5 fruit fly cellular contexts compared by ENCODE assay signal in genomic region chr3R:21186606-21187393, dm6.
TF ChIP-seq lines count a peak whose summit lies in the region.

No protein-coding gene starts in this region.

- no peak for TF ChIP-seq CTCF in whole organism, embryonic (GFP tag; optimal IDR thresholded peaks at IDR 0.05; lab: Kevin White, UChicago)

TF ChIP-seq in whole organism, adult, 20 proteins besides CTCF, POLR2A, EP300 and RAD21:
- TF ChIP-seq cnc (optimal IDR thresholded peaks at IDR 0.05; lab: Kevin White, UChicago) (no peak), pad (GFP tag; optimal IDR thresholded peaks at IDR 0.05; lab: Kevin White, UChicago) (peak; percentile 77), ovo (GFP tag; optimal IDR thresholded peaks at IDR 0.05; lab: Kevin White, UChicago) (peak; percentile 62), tj (GFP tag; optimal IDR thresholded peaks at IDR 0.05; lab: Kevin White, UChicago) (peak; percentile 6), CG5204 (GFP tag; optimal IDR thresholded peaks at IDR 0.05; lab: Kevin White, UChicago) (peak; percentile 20)

TF ChIP-seq in whole organism, embryonic, 481 proteins besides CTCF, POLR2A, EP300 and RAD21 (continues in another document):
- peak; percentile 16 for TF ChIP-seq Sox102F (GFP tag; optimal IDR thresholded peaks at IDR 0.05; lab: Kevin White, UChicago)
- TF ChIP-seq Xbp1 (GFP tag; optimal IDR thresholded peaks at IDR 0.05; lab: Kevin White, UChicago): peak; percentile 46
- TF ChIP-seq CG18476 (GFP tag; optimal IDR thresholded peaks at IDR 0.05; lab: Kevin White, UChicago): peak; percentile 45
- peak; percentile 20 for TF ChIP-seq CG30431 (GFP tag; optimal IDR thresholded peaks at IDR 0.05; lab: Kevin White, UChicago)
- TF ChIP-seq tgo (GFP tag; IDR thresholded peaks at IDR 0.05; lab: Robert Waterston, UW): peak; percentile 16; the same call in 2 of the 3 replicates
- no peak for TF ChIP-seq CG8281 (tag; optimal IDR thresholded peaks at IDR 0.05; lab: Kevin White, UChicago)
- no peak for TF ChIP-seq CG10959 (GFP tag; IDR thresholded peaks at IDR 0.05; lab: Robert Waterston, UW)
- peak; percentile 50 for TF ChIP-seq CG15011 (GFP tag; optimal IDR thresholded peaks at IDR 0.05; lab: Kevin White, UChicago)
- TF ChIP-seq Stat92E (GFP tag; optimal IDR thresholded peaks at IDR 0.05; lab: Kevin White, UChicago): no peak
- peak; percentile 55 for TF ChIP-seq kni (GFP tag; optimal IDR thresholded peaks at IDR 0.05; lab: Kevin White, UChicago)
- peak; percentile 17 for TF ChIP-seq CG10274 (GFP tag; optimal IDR thresholded peaks at IDR 0.05; lab: Kevin White, UChicago)
- no peak for TF ChIP-seq prd (optimal IDR thresholded peaks at IDR 0.05; lab: Kevin White, UChicago)
- TF ChIP-seq prd (GFP tag; IDR thresholded peaks at IDR 0.05; lab: Robert Waterston, UW): peak; percentile 48; the same call in 2 of the 3 replicates
- TF ChIP-seq CG9215 (GFP tag; IDR thresholded peaks at IDR 0.05; lab: Robert Waterston, UW): 0 out of 2 replicates have a peak, but pooled peaks have one; percentile 15
- TF ChIP-seq CG12391 (tag; optimal IDR thresholded peaks at IDR 0.05; lab: Kevin White, UChicago): peak; percentile 46
- TF ChIP-seq CG11456 (GFP tag; IDR thresholded peaks at IDR 0.05; lab: Robert Waterston, UW): no peak
- TF ChIP-seq row (GFP tag; IDR thresholded peaks at IDR 0.05; lab: Robert Waterston, UW): peak; percentile 85
- TF ChIP-seq tio (GFP tag; optimal IDR thresholded peaks at IDR 0.05; lab: Kevin White, UChicago): peak; percentile 48
- TF ChIP-seq CG1603 (tag; optimal IDR thresholded peaks at IDR 0.05; lab: Kevin White, UChicago): no peak
- no peak for TF ChIP-seq ase (GFP tag; IDR thresholded peaks at IDR 0.05; lab: Robert Waterston, UW)
- peak; percentile 18 for TF ChIP-seq Hsf (GFP tag; optimal IDR thresholded peaks at IDR 0.05; lab: Kevin White, UChicago)

TF ChIP-seq in whole organism, prepupa, 60 proteins besides CTCF, POLR2A, EP300 and RAD21 (continues in another document):
- TF ChIP-seq Met (GFP tag; optimal IDR thresholded peaks at IDR 0.05; lab: Kevin White, UChicago) (peak; percentile 67), salr (GFP tag; optimal IDR thresholded peaks at IDR 0.05; lab: Kevin White, UChicago) (peak in 1 of 2 experiments; percentile 52), OdsH (GFP tag; optimal IDR thresholded peaks at IDR 0.05; lab: Kevin White, UChicago) (peak; percentile 33), vri (GFP tag; optimal IDR thresholded peaks at IDR 0.05; lab: Kevin White, UChicago) (no peak), fkh (GFP tag; optimal IDR thresholded peaks at IDR 0.05; lab: Kevin White, UChicago) (peak; percentile 18), Gug (GFP tag; IDR thresholded peaks at IDR 0.05; lab: Robert Waterston, UW) (no peak), dsx (GFP tag; optimal IDR thresholded peaks at IDR 0.05; lab: Kevin White, UChicago; ENCODE audit: poor library complexity, severe bottlenecking) (no peak), Hr39 (GFP tag; optimal IDR thresholded peaks at IDR 0.05; lab: Kevin White, UChicago) (peak; percentile 51), CG4318 (GFP tag; optimal IDR thresholded peaks at IDR 0.05; lab: Kevin White, UChicago) (peak; percentile 16), fd85E (GFP tag; optimal IDR thresholded peaks at IDR 0.05; lab: Kevin White, UChicago) (no peak), spab (GFP tag; optimal IDR thresholded peaks at IDR 0.05; lab: Kevin White, UChicago) (peak; percentile 48), CG3919 (GFP tag; optimal IDR thresholded peaks at IDR 0.05; lab: Kevin White, UChicago) (peak; percentile 42), Blimp-1 (GFP tag; optimal IDR thresholded peaks at IDR 0.05; lab: Kevin White, UChicago) (peak; percentile 93), CG6163 (GFP tag; IDR thresholded peaks at IDR 0.05; lab: Robert Waterston, UW) (no peak), CG8632 (GFP tag; optimal IDR thresholded peaks at IDR 0.05; lab: Kevin White, UChicago) (no peak), CG32006 (GFP tag; optimal IDR thresholded peaks at IDR 0.05; lab: Kevin White, UChicago) (peak; percentile 52), CG6276 (GFP tag; optimal IDR thresholded peaks at IDR 0.05; lab: Kevin White, UChicago) (peak; percentile 40), Smox (GFP tag; optimal IDR thresholded peaks at IDR 0.05; lab: Kevin White, UChicago) (peak; percentile 49), fd59A (GFP tag; optimal IDR thresholded peaks at IDR 0.05; lab: Kevin White, UChicago) (peak; percentile 19), CG1621 (tag; optimal IDR thresholded peaks at IDR 0.05; lab: Kevin White, UChicago) (no peak), ss (GFP tag; optimal IDR thresholded peaks at IDR 0.05; lab: Kevin White, UChicago) (peak; percentile 29 to 74), Ets96B (tag; optimal IDR thresholded peaks at IDR 0.05; lab: Kevin White, UChicago) (no peak)

TF ChIP-seq in whole organism, pupa, 21 proteins besides CTCF, POLR2A, EP300 and RAD21:
- no peak for TF ChIP-seq CG32121 (GFP tag; IDR thresholded peaks at IDR 0.05; lab: Robert Waterston, UW)
- no peak for TF ChIP-seq fd96Ca (GFP tag; IDR thresholded peaks at IDR 0.05; lab: Robert Waterston, UW)
- no peak for TF ChIP-seq Pif1B (GFP tag; optimal IDR thresholded peaks at IDR 0.05; lab: Kevin White, UChicago)
- no peak for TF ChIP-seq CG4496 (GFP tag; IDR thresholded peaks at IDR 0.05; lab: Robert Waterston, UW)
- no peak for TF ChIP-seq CG13204 (GFP tag; optimal IDR thresholded peaks at IDR 0.05; lab: Kevin White, UChicago)
- no peak for TF ChIP-seq CG34367 (tag; optimal IDR thresholded peaks at IDR 0.05; lab: Kevin White, UChicago)
- TF ChIP-seq Pif1A (GFP tag; optimal IDR thresholded peaks at IDR 0.05; lab: Kevin White, UChicago): peak; percentile 59
- peak; percentile 52 for TF ChIP-seq CG14655 (GFP tag; optimal IDR thresholded peaks at IDR 0.05; lab: Kevin White, UChicago)
- no peak for TF ChIP-seq D1 (tag; optimal IDR thresholded peaks at IDR 0.05; lab: Kevin White, UChicago)
- peak; percentile 19 for TF ChIP-seq CG8301 (tag; optimal IDR thresholded peaks at IDR 0.05; lab: Kevin White, UChicago)
- TF ChIP-seq EcR (GFP tag; optimal IDR thresholded peaks at IDR 0.05; lab: Kevin White, UChicago): peak; percentile 56
- peak; percentile 32 for TF ChIP-seq CG15710 (tag; optimal IDR thresholded peaks at IDR 0.05; lab: Kevin White, UChicago)
- peak; percentile 48 for TF ChIP-seq CG8159 (tag; optimal IDR thresholded peaks at IDR 0.05; lab: Kevin White, UChicago)
- no peak for TF ChIP-seq Ets98B (GFP tag; IDR thresholded peaks at IDR 0.05; lab: Robert Waterston, UW)
- no peak for TF ChIP-seq CG10348 (GFP tag; IDR thresholded peaks at IDR 0.05; lab: Robert Waterston, UW)
- TF ChIP-seq rn (GFP tag; IDR thresholded peaks at IDR 0.05; lab: Robert Waterston, UW): no peak
- TF ChIP-seq Snoo (tag; optimal IDR thresholded peaks at IDR 0.05; lab: Kevin White, UChicago): peak; percentile 48
- peak; percentile 8 for TF ChIP-seq CG17806 (tag; optimal IDR thresholded peaks at IDR 0.05; lab: Kevin White, UChicago)
- TF ChIP-seq gl (tag; optimal IDR thresholded peaks at IDR 0.05; lab: Kevin White, UChicago): no peak
- peak; percentile 27 for TF ChIP-seq CG9948 (tag; optimal IDR thresholded peaks at IDR 0.05; lab: Kevin White, UChicago)
- peak; percentile 67 for TF ChIP-seq CG12605 (GFP tag; IDR thresholded peaks at IDR 0.05; lab: Robert Waterston, UW)
TF ChIP-seq in whole organism, pupa: peak in this region for 10.

TF ChIP-seq in whole organism, wandering third instar larva, 38 proteins besides CTCF, POLR2A, EP300 and RAD21:
- peak; percentile 8 for TF ChIP-seq dmrt93B (GFP tag; optimal IDR thresholded peaks at IDR 0.05; lab: Kevin White, UChicago)
- no peak for TF ChIP-seq CrebA (GFP tag; optimal IDR thresholded peaks at IDR 0.05; lab: Kevin White, UChicago; ENCODE audit: borderline replicate concordance)
- peak; percentile 31 for TF ChIP-seq rgr (GFP tag; optimal IDR thresholded peaks at IDR 0.05; lab: Kevin White, UChicago)
- peak; percentile 89 for TF ChIP-seq woc (GFP tag; optimal IDR thresholded peaks at IDR 0.05; lab: Kevin White, UChicago)
- TF ChIP-seq sv (GFP tag; optimal IDR thresholded peaks at IDR 0.05; lab: Kevin White, UChicago): peak; percentile 32
- TF ChIP-seq Hr83 (GFP tag; optimal IDR thresholded peaks at IDR 0.05; lab: Kevin White, UChicago; ENCODE audit: poor library complexity, severe bottlenecking): no peak
- TF ChIP-seq foxo (GFP tag; optimal IDR thresholded peaks at IDR 0.05; lab: Kevin White, UChicago): peak in 1 of 2 experiments; percentile 50
- TF ChIP-seq Dfd (GFP tag; optimal IDR thresholded peaks at IDR 0.05; lab: Kevin White, UChicago): no peak
- peak; percentile 36 for TF ChIP-seq OdsH (GFP tag; optimal IDR thresholded peaks at IDR 0.05; lab: Kevin White, UChicago)
- peak; percentile 39 for TF ChIP-seq br (GFP tag; optimal IDR thresholded peaks at IDR 0.05; lab: Kevin White, UChicago)
- no peak for TF ChIP-seq Jra (GFP tag; optimal IDR thresholded peaks at IDR 0.05; lab: Kevin White, UChicago)
- peak; percentile 59 for TF ChIP-seq ey (GFP tag; optimal IDR thresholded peaks at IDR 0.05; lab: Kevin White, UChicago)
- TF ChIP-seq dl (GFP tag; optimal IDR thresholded peaks at IDR 0.05; lab: Kevin White, UChicago; ENCODE audit: insufficient read depth in 1 of 2, partially characterized antibody in 2 of 2): no peak
- TF ChIP-seq CG9705 (GFP tag; optimal IDR thresholded peaks at IDR 0.05; lab: Kevin White, UChicago): peak; percentile 18
- peak; percentile 64 for TF ChIP-seq psq (GFP tag; optimal IDR thresholded peaks at IDR 0.05; lab: Kevin White, UChicago)
- TF ChIP-seq Myc (optimal IDR thresholded peaks at IDR 0.05; lab: Kevin White, UChicago): peak; percentile 97
- no peak for TF ChIP-seq Dif (GFP tag; optimal IDR thresholded peaks at IDR 0.05; lab: Kevin White, UChicago; ENCODE audit: partially characterized antibody)
- peak; percentile 43 for TF ChIP-seq Sp1 (GFP tag; optimal IDR thresholded peaks at IDR 0.05; lab: Kevin White, UChicago)
- TF ChIP-seq pan (optimal IDR thresholded peaks at IDR 0.05; lab: Kevin White, UChicago): no peak
- TF ChIP-seq lola (GFP tag; optimal IDR thresholded peaks at IDR 0.05; lab: Kevin White, UChicago): no peak
- no peak for TF ChIP-seq usp (GFP tag; optimal IDR thresholded peaks at IDR 0.05; lab: Kevin White, UChicago)
- TF ChIP-seq jim (GFP tag; optimal IDR thresholded peaks at IDR 0.05; lab: Kevin White, UChicago): no peak
- no peak for TF ChIP-seq Rel (GFP tag; optimal IDR thresholded peaks at IDR 0.05; lab: Kevin White, UChicago)
- TF ChIP-seq Rel (tag; optimal IDR thresholded peaks at IDR 0.05; lab: Kevin White, UChicago): no peak
- no peak for TF ChIP-seq dsf (GFP tag; optimal IDR thresholded peaks at IDR 0.05; lab: Kevin White, UChicago; ENCODE audit: borderline replicate concordance)
- TF ChIP-seq fru (GFP tag; optimal IDR thresholded peaks at IDR 0.05; lab: Kevin White, UChicago): peak; percentile 55
- TF ChIP-seq HLH106 (tag; optimal IDR thresholded peaks at IDR 0.05; lab: Kevin White, UChicago): peak; percentile 24
- peak; percentile 64 for TF ChIP-seq h (GFP tag; optimal IDR thresholded peaks at IDR 0.05; lab: Kevin White, UChicago)
- TF ChIP-seq CG32264 (GFP tag; optimal IDR thresholded peaks at IDR 0.05; lab: Kevin White, UChicago): no peak
